Fruit fly (Drosophila melanogaster): ENCODE data around the gene CG18428.

The CG18428 gene

dm6 chr3R:24073703-24074102 lies 35.4 kb upstream of the CG18428 start:
- no peak for TF ChIP-seq Hr39 (GFP tag; optimal IDR thresholded peaks at IDR 0.05)
- no peak for TF ChIP-seq fkh (GFP tag; optimal IDR thresholded peaks at IDR 0.05)
- peak; percentile 37 for TF ChIP-seq CG10631 (GFP tag; optimal IDR thresholded peaks at IDR 0.05)
- TF ChIP-seq pdm3 (GFP tag; optimal IDR thresholded peaks at IDR 0.05): peak; percentile 6
- peak; percentile 6 for TF ChIP-seq Ets96B (tag; optimal IDR thresholded peaks at IDR 0.05)
- TF ChIP-seq Eip75B (GFP tag; optimal IDR thresholded peaks at IDR 0.05): peak; percentile 12
- TF ChIP-seq CG3919 (GFP tag; optimal IDR thresholded peaks at IDR 0.05): no peak
- TF ChIP-seq Eip78C (GFP tag): peak; percentile 55
- TF ChIP-seq salr (GFP tag; optimal IDR thresholded peaks at IDR 0.05): peak in 1 of 2 experiments; percentile 10
- TF ChIP-seq CG11902 (GFP tag; optimal IDR thresholded peaks at IDR 0.05): no peak
- TF ChIP-seq CG6808 (GFP tag; optimal IDR thresholded peaks at IDR 0.05): peak; percentile 6
- TF ChIP-seq CG8119 (GFP tag; IDR thresholded peaks at IDR 0.05): 0 out of 3 replicates have a peak, but pooled peaks have one; percentile 32
- TF ChIP-seq Hr4 (GFP tag; optimal IDR thresholded peaks at IDR 0.05): peak; percentile 12
- peak; percentile 16 for TF ChIP-seq spab (GFP tag; optimal IDR thresholded peaks at IDR 0.05)
- peak; percentile 25 for TF ChIP-seq CG10669 (GFP tag; optimal IDR thresholded peaks at IDR 0.05)
- TF ChIP-seq OdsH (GFP tag; optimal IDR thresholded peaks at IDR 0.05): peak; percentile 14

- TF ChIP-seq Blimp-1 (GFP tag; optimal IDR thresholded peaks at IDR 0.05) (no peak), CG6792 (GFP tag; optimal IDR thresholded peaks at IDR 0.05) (no peak), svp (GFP tag) (no peak), acj6 (GFP tag; optimal IDR thresholded peaks at IDR 0.05) (peak; percentile 8), cyc (GFP tag; optimal IDR thresholded peaks at IDR 0.05) (no peak), CG16779 (tag; optimal IDR thresholded peaks at IDR 0.05) (no peak), Hr39 (GFP tag; optimal IDR thresholded peaks at IDR 0.05) (no peak), CG10631 (GFP tag; optimal IDR thresholded peaks at IDR 0.05) (peak; percentile 16), CG3919 (GFP tag; optimal IDR thresholded peaks at IDR 0.05) (peak; percentile 10), Hr4 (GFP tag; optimal IDR thresholded peaks at IDR 0.05) (peak; percentile 46), CG8119 (GFP tag; IDR thresholded peaks at IDR 0.05) (peak; percentile 49; the same call in 1 of the 3 replicates), CG1621 (tag; optimal IDR thresholded peaks at IDR 0.05) (no peak), ss (GFP tag; optimal IDR thresholded peaks at IDR 0.05) (no peak), Sox102F (GFP tag; optimal IDR thresholded peaks at IDR 0.05) (no peak), net (GFP tag; optimal IDR thresholded peaks at IDR 0.05) (peak; percentile 18), CG32006 (GFP tag; optimal IDR thresholded peaks at IDR 0.05) (peak; percentile 42), Eip75B (GFP tag; optimal IDR thresholded peaks at IDR 0.05) (peak; percentile 4), CG3032 (tag; optimal IDR thresholded peaks at IDR 0.05) (peak; percentile 34), eg (GFP tag; IDR thresholded peaks at IDR 0.05) (peak; percentile 49; the same call in 2 of the 3 replicates), Sox15 (GFP tag; optimal IDR thresholded peaks at IDR 0.05) (no peak), CG15336 (GFP tag; IDR thresholded peaks at IDR 0.05) (0 out of 2 replicates have a peak, but pooled peaks have one; percentile 13), CG8632 (GFP tag; optimal IDR thresholded peaks at IDR 0.05) (peak; percentile 9), pdm3 (GFP tag; optimal IDR thresholded peaks at IDR 0.05) (peak; percentile 8), achi (GFP tag; optimal IDR thresholded peaks at IDR 0.05) (peak; percentile 30), CG6163 (GFP tag; IDR thresholded peaks at IDR 0.05) (no peak), CG6854 (GFP tag; optimal IDR thresholded peaks at IDR 0.05) (no peak), CG8319 (GFP tag; optimal IDR thresholded peaks at IDR 0.05) (no peak), OdsH (GFP tag; optimal IDR thresholded peaks at IDR 0.05) (peak; percentile 10), Eip78C (GFP tag) (peak; percentile 29), fd85E (GFP tag; optimal IDR thresholded peaks at IDR 0.05) (no peak), CG6276 (GFP tag; optimal IDR thresholded peaks at IDR 0.05) (peak; percentile 17), Ets96B (tag; optimal IDR thresholded peaks at IDR 0.05) (peak; percentile 33), Gug (GFP tag; IDR thresholded peaks at IDR 0.05) (0 out of 2 replicates have a peak, but pooled peaks have one; percentile 19), dsx (GFP tag; optimal IDR thresholded peaks at IDR 0.05; ENCODE audit: poor library complexity, severe bottlenecking) (no peak)
Measured at dm6 chr3R:24079110-24079509, 30.0 kb upstream of the CG18428 start.
